Fruit fly (Drosophila melanogaster) whole organism: ENCODE results near the gene fiz.

ENCODE experiments used
- CG8478 ChIP-seq: fragments of >200 bp; optimal IDR thresholded peaks from 2 replicates; lab custom pipeline; 2018; ENCODE audit warnings: inconsistent platforms
- Dll ChIP-seq: fragments of >200 bp; optimal IDR thresholded peaks from 2 replicates; lab custom pipeline; 2017
- EcR ChIP-seq, 2 experiments: fragments of >200 bp; optimal IDR thresholded peaks; 2 replicates each; lab custom pipeline; 2017; ENCODE audit warnings: missing biosample characterization in 2 of 2, missing genetic modification characterization in 2 of 2, missing genetic modification reagents in 2 of 2
- pan ChIP-seq: fragments of >200 bp; optimal IDR thresholded peaks from 2 replicates; lab custom pipeline; 2017
- psq ChIP-seq: fragments of >200 bp; optimal IDR thresholded peaks from 2 replicates; lab custom pipeline; 2017

DNA sequence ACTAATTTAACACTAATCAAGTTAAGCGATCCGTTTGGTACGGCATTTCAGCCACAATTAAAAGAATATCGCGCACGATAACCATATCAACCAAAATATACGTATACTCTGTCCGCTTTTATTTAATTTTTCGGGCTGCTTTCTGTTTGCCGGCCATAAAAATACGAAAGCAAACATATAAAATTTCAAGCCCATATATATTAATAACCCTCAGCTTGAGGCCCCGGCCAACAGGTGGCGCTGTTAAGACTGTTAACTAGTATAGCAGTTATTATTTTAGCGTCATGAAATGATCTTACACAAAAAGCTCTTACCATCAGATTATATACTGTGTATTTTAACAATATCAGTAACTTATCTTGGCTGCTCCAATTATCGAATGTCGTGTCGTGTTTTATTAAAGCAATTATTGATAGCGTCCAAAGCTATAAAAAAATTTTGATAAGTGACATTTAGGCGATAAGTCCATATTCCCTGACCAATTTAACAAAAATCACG, 9.3 kb upstream of the fiz start, which contains the start of gene Eo:
- TF ChIP-seq Dll (lab: Kevin White, UChicago) (no peak), CG8478 (lab: Kevin White, UChicago) (no peak), pan (lab: Kevin White, UChicago) (no peak), EcR (GFP tag; optimal IDR thresholded peaks at IDR 0.05; lab: Kevin White, UChicago) (peak in 1 of 2 experiments; percentile 17), psq (lab: Kevin White, UChicago) (no peak)
